Fruit fly (Drosophila melanogaster) whole organism: ENCODE data around the gene CG33493.

ENCODE experiments used
- EcR ChIP-seq, 2 experiments: fragments of >200 bp; optimal IDR thresholded peaks; 2 replicates each; lab custom pipeline; 2017; ENCODE audit warnings: missing biosample characterization in 2 of 2, missing genetic modification characterization in 2 of 2, missing genetic modification reagents in 2 of 2
- pan ChIP-seq: fragments of >200 bp; optimal IDR thresholded peaks from 2 replicates; lab custom pipeline; 2017
- psq ChIP-seq: fragments of >200 bp; optimal IDR thresholded peaks from 2 replicates; lab custom pipeline; 2017
- usp ChIP-seq: fragments of >200 bp; optimal IDR thresholded peaks from 2 replicates; lab custom pipeline; 2017; ENCODE audit warnings: missing biosample characterization, missing genetic modification characterization, mixed read lengths

dm6 chr3L:10666511-10667003 lies 26.4 kb downstream of the CG33493 start:
- TF ChIP-seq psq (lab: Kevin White, UChicago) (no peak), EcR (GFP tag; optimal IDR thresholded peaks at IDR 0.05; lab: Kevin White, UChicago) (no peak), pan (lab: Kevin White, UChicago) (no peak), usp (no peak)
